Worm (Caenorhabditis elegans): ENCODE data around the gene end-3.
A peak's percentile ranks its signal among the peaks of the same experiment; 100 is the strongest.

end-3 gene

ce11 chrV:14028256-14028743 lies 13.8 kb downstream of the end-3 start (continued):
- no peak for TF ChIP-seq egl-13 (tag; optimal IDR thresholded peaks at IDR 0.05)
- TF ChIP-seq zag-1 (tag; optimal IDR thresholded peaks at IDR 0.05): no peak
- TF ChIP-seq sptf-1 (tag; optimal IDR thresholded peaks at IDR 0.05): no peak
- no peak for TF ChIP-seq ztf-4 (tag; optimal IDR thresholded peaks at IDR 0.05)
- peak; percentile 38 for TF ChIP-seq hpl-2 (GFP tag; optimal IDR thresholded peaks at IDR 0.05)
- peak; percentile 84 for TF ChIP-seq elt-2 (tag; optimal IDR thresholded peaks at IDR 0.05)
- no peak for TF ChIP-seq nhr-12 (tag; optimal IDR thresholded peaks at IDR 0.05)
- TF ChIP-seq hlh-17 (GFP tag; optimal IDR thresholded peaks at IDR 0.05; ENCODE audit: borderline replicate concordance): no peak
- peak; percentile 53 for TF ChIP-seq lin-39 (tag; optimal IDR thresholded peaks at IDR 0.05)
- no peak for TF ChIP-seq mef-2 (tag; optimal IDR thresholded peaks at IDR 0.05)
- TF ChIP-seq snu-23 (GFP tag; optimal IDR thresholded peaks at IDR 0.05): peak; percentile 59
- TF ChIP-seq pag-3 (tag; optimal IDR thresholded peaks at IDR 0.05; ENCODE audit: borderline replicate concordance, insufficient read depth): no peak
- no peak for TF ChIP-seq F16B12.6 (tag; optimal IDR thresholded peaks at IDR 0.05)
- TF ChIP-seq ceh-88 (GFP tag; IDR thresholded peaks at IDR 0.05): 0 out of 2 replicates have a peak, but pooled peaks have one; percentile 35
- peak; percentile 97 for TF ChIP-seq snpc-4 (tag; optimal IDR thresholded peaks at IDR 0.05)
- TF ChIP-seq nhr-76 (tag; optimal IDR thresholded peaks at IDR 0.05): no peak
- TF ChIP-seq nhr-77 (tag; optimal IDR thresholded peaks at IDR 0.05): no peak
- TF ChIP-seq zip-4 (GFP tag; optimal IDR thresholded peaks at IDR 0.05): peak; percentile 33
- peak; percentile 9 for TF ChIP-seq tbx-2 (tag; optimal IDR thresholded peaks at IDR 0.05)
- no peak for TF ChIP-seq elt-3 (tag; optimal IDR thresholded peaks at IDR 0.05)
- TF ChIP-seq alr-1 (tag; optimal IDR thresholded peaks at IDR 0.05; ENCODE audit: borderline replicate concordance): no peak
- peak in 1 of 2 experiments; percentile 57 for TF ChIP-seq ztf-11 (tag; optimal IDR thresholded peaks at IDR 0.05)
- TF ChIP-seq nhr-237 (tag; optimal IDR thresholded peaks at IDR 0.05): no peak
- no peak for TF ChIP-seq dpl-1 (GFP tag; optimal IDR thresholded peaks at IDR 0.05)
- TF ChIP-seq lin-14 (GFP tag; optimal IDR thresholded peaks at IDR 0.05): no peak
- no peak for TF ChIP-seq ces-1 (GFP tag; optimal IDR thresholded peaks at IDR 0.05)
- TF ChIP-seq pqm-1 (tag; optimal IDR thresholded peaks at IDR 0.05): no peak

ce11 chrV:14033649-14034048 lies 19.2 kb downstream of the end-3 start, which contains the start of gene ins-10:
TSS of gene ins-10 (plus strand) at chrV:14033949.
- TF ChIP-seq nhr-85 (tag) (no peak), mdl-1 (tag; optimal IDR thresholded peaks at IDR 0.05) (no peak), nhr-11 (tag; optimal IDR thresholded peaks at IDR 0.05) (no peak), aha-1 (tag; optimal IDR thresholded peaks at IDR 0.05) (no peak), unc-86 (tag; optimal IDR thresholded peaks at IDR 0.05) (no peak), F16B12.6 (tag; optimal IDR thresholded peaks at IDR 0.05) (no peak), rnt-1 (tag; optimal IDR thresholded peaks at IDR 0.05) (no peak), ama-1 (optimal IDR thresholded peaks at IDR 0.05) (no peak), isw-1 (GFP tag; IDR thresholded peaks at IDR 0.05) (no peak), ztf-4 (tag; optimal IDR thresholded peaks at IDR 0.05) (no peak), aly-2 (tag; optimal IDR thresholded peaks at IDR 0.05) (no peak)

ce11 chrV:14038328-14039084 lies 24.0 kb downstream of the end-3 start, which contains the start of gene vps-39:
TSS of gene vps-39 (minus strand) at chrV:14038378.
- TF ChIP-seq fkh-8 (tag; optimal IDR thresholded peaks at IDR 0.05): peak; percentile 16
- peak; percentile 31 for TF ChIP-seq dsc-1 (tag; optimal IDR thresholded peaks at IDR 0.05)
- peak; percentile 35 for TF ChIP-seq tbx-2 (tag; optimal IDR thresholded peaks at IDR 0.05)
- peak; percentile 73 for TF ChIP-seq rnt-1 (tag; optimal IDR thresholded peaks at IDR 0.05)
- peak; percentile 68 for TF ChIP-seq unc-98 (GFP tag; IDR thresholded peaks at IDR 0.05)
- TF ChIP-seq mab-9 (GFP tag; IDR thresholded peaks at IDR 0.05): peak; percentile 91
- peak; percentile 44 for TF ChIP-seq swsn-7 (tag; optimal IDR thresholded peaks at IDR 0.05)
- TF ChIP-seq efl-1 (optimal IDR thresholded peaks at IDR 0.05): peak; percentile 31 to 62
- peak; percentile 58 to 96 for TF ChIP-seq efl-1 (GFP tag; optimal IDR thresholded peaks at IDR 0.05 in 1 of 2)
- TF ChIP-seq lin-14 (GFP tag; optimal IDR thresholded peaks at IDR 0.05): peak; percentile 67
- TF ChIP-seq lir-3 (tag; optimal IDR thresholded peaks at IDR 0.05; ENCODE audit: poor library complexity): peak; percentile 39
- TF ChIP-seq xbp-1 (tag; optimal IDR thresholded peaks at IDR 0.05): peak; percentile 31
- peak; percentile 65 for TF ChIP-seq pax-3 (tag; optimal IDR thresholded peaks at IDR 0.05)
- peak; percentile 15 for TF ChIP-seq unc-86 (tag; optimal IDR thresholded peaks at IDR 0.05)
- peak; percentile 96 for TF ChIP-seq isw-1 (GFP tag; IDR thresholded peaks at IDR 0.05)
- peak in 1 of 2 experiments; percentile 48 for TF ChIP-seq lin-35 (GFP tag; optimal IDR thresholded peaks at IDR 0.05)
- TF ChIP-seq nhr-20 (tag; optimal IDR thresholded peaks at IDR 0.05): peak; percentile 37
- peak; percentile 29 for TF ChIP-seq nhr-90 (tag; optimal IDR thresholded peaks at IDR 0.05; ENCODE audit: poor library complexity)
- TF ChIP-seq nhr-85 (tag): peak; percentile 79
